Worm (Caenorhabditis elegans) whole organism, early embryonic: ENCODE measurements around the gene nhr-124.

Experiments
- B0310.2 ChIP-seq: sonication (generic microtip); optimal IDR thresholded peaks from 2 replicates; lab custom pipeline; 2016; ENCODE audit warnings: mild to moderate bottlenecking, missing genetic modification characterization, missing compliant biosample characterization
- F13C5.2 ChIP-seq: sonication (generic microtip); optimal IDR thresholded peaks from 2 replicates; lab custom pipeline; 2017; ENCODE audit warnings: mild to moderate bottlenecking, missing genetic modification characterization, inconsistent platforms, missing compliant biosample characterization
- aly-1 ChIP-seq: sonication (generic microtip); optimal IDR thresholded peaks from 2 replicates; lab custom pipeline; 2016; ENCODE audit warnings: missing genetic modification characterization, missing compliant biosample characterization
- ama-1 ChIP-seq: fragments of 150-350 bp; optimal IDR thresholded peaks from 2 replicates; lab custom pipeline; 2014
- ceh-13 ChIP-seq: fragments of 200-800 bp; sonication (Bioruptor generic); optimal IDR thresholded peaks from 2 replicates; lab custom pipeline; 2018; ENCODE audit warnings: mild to moderate bottlenecking, missing genetic modification characterization, missing compliant biosample characterization
- ceh-36 ChIP-seq: sonication (generic microtip); optimal IDR thresholded peaks from 2 replicates; lab custom pipeline; 2016; ENCODE audit warnings: missing genetic modification characterization, inconsistent platforms, missing compliant biosample characterization
- ets-7 ChIP-seq: sonication (generic microtip); optimal IDR thresholded peaks from 2 replicates; lab custom pipeline; 2016; ENCODE audit warnings: missing genotype, missing genetic modification characterization, missing compliant biosample characterization
- flt-1 ChIP-seq: fragments of 200-800 bp; sonication (Bioruptor generic); IDR thresholded peaks from 2 replicates; pipeline ENCODE4 v1.3.6; 2022; ENCODE audit warnings: missing genetic modification characterization, missing compliant biosample characterization
- hmbx-1 ChIP-seq: sonication (generic microtip); optimal IDR thresholded peaks from 2 replicates; lab custom pipeline; 2016; ENCODE audit warnings: mild to moderate bottlenecking, missing genetic modification characterization, missing compliant biosample characterization
- hmg-4 ChIP-seq: fragments of 200-800 bp; sonication (Bioruptor generic); optimal IDR thresholded peaks from 2 replicates; lab custom pipeline; 2018; ENCODE audit warnings: mild to moderate bottlenecking, missing genetic modification characterization, missing compliant biosample characterization
- hnd-1 ChIP-seq: sonication (generic microtip); optimal IDR thresholded peaks from 2 replicates; lab custom pipeline; 2016; ENCODE audit warnings: missing genetic modification characterization, missing compliant biosample characterization
- pes-1 ChIP-seq: fragments of 200-800 bp; sonication (Bioruptor generic); IDR thresholded peaks from 2 replicates; pipeline ENCODE4 v1.3.6; 2022; ENCODE audit warnings: missing genetic modification reagents, missing genetic modification characterization, missing compliant biosample characterization
- scrt-1 ChIP-seq: fragments of 200-800 bp; sonication (Bioruptor generic); IDR thresholded peaks from 2 replicates; pipeline ENCODE4 v1.3.6; 2022; ENCODE audit warnings: missing genetic modification characterization, missing compliant biosample characterization
- sea-1 ChIP-seq: fragments of 200-800 bp; sonication (Bioruptor generic); conservative IDR thresholded peaks from 2 replicates; pipeline ENCODE4 v1.3.6; 2022; ENCODE audit warnings: missing genetic modification characterization, missing compliant biosample characterization
- tbx-11 ChIP-seq: fragments of 200-800 bp; sonication (Bioruptor generic); IDR thresholded peaks from 2 replicates; pipeline ENCODE4 v1.3.6; 2022; ENCODE audit warnings: missing genetic modification characterization, missing compliant biosample characterization
- tbx-37 ChIP-seq: fragments of 200-800 bp; sonication (Bioruptor generic); conservative IDR thresholded peaks from 2 replicates; pipeline ENCODE4 v1.3.6; 2022; ENCODE audit warnings: missing genetic modification reagents, missing genetic modification characterization, missing compliant biosample characterization
- tra-4 ChIP-seq: sonication (generic microtip); optimal IDR thresholded peaks from 2 replicates; lab custom pipeline; 2017; ENCODE audit warnings: missing genetic modification characterization, missing compliant biosample characterization

Gene nhr-124

DNA sequence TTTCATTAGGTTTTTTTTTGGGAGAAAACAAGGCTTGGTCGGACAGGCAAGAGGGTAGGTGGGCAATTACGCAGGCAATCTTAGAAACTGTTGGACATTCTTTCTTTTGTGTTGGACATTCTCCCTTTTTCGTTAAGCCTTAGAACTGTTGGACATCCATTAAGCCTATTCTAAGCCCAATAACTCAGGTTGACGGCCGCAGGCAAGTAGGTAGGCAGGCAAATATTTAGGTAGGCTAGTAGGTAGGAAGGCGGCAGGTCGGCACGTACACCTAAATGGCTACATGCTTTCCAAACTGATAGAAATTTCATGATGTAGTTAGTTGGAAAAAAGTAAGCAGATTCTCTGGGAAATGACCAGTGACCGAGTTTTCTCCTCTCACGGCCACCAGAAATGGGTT, 53.9 kb downstream of the nhr-124 start:
- no peak for TF ChIP-seq hmg-4 (GFP tag; lab: Kevin White, UChicago)
- TF ChIP-seq tra-4, result no peak
- no peak for TF ChIP-seq hnd-1 (tag; lab: Kevin White, UChicago)
- TF ChIP-seq F13C5.2, result no peak
- no peak for TF ChIP-seq sea-1 (GFP tag; lab: Robert Waterston, UW)
- no peak for TF ChIP-seq pes-1 (GFP tag; lab: Robert Waterston, UW)
- no peak for TF ChIP-seq flt-1 (GFP tag; lab: Robert Waterston, UW)
- TF ChIP-seq tbx-37 (GFP tag; lab: Robert Waterston, UW), result no peak
- TF ChIP-seq tbx-11, result no peak

DNA sequence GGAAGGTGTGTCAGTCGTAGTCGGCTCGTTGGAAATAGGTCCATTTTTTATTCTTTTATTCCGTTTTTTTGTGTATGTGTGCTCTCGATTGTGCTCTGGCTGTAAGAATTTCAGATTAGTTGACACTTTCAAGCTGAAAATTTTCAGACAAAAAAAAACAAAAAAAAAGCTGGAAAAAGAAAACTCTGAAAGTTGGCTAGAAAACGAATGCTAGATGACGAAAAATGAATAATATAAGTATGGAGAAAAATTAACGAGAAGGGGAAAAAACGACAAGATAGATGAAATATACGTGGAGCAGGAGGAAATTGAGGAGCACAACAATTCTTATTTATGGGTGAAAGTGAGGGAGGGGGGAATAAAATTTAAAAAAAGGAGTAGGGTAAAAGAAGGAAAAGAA, 54.4 kb downstream of the nhr-124 start, which contains the start of gene H10D18.5:
TSS of gene H10D18.5 (minus strand) at position 101 of the 400 bp plus-strand sequence.
- TF ChIP-seq B0310.2 (no peak), pes-1 (GFP tag; lab: Robert Waterston, UW) (no peak), hnd-1 (tag; lab: Kevin White, UChicago) (no peak), hmg-4 (GFP tag; lab: Kevin White, UChicago) (no peak), ceh-36 (tag; lab: Kevin White, UChicago) (no peak), tbx-37 (GFP tag; lab: Robert Waterston, UW) (no peak), ama-1 (lab: Kevin White, UChicago) (no peak), sea-1 (GFP tag; lab: Robert Waterston, UW) (no peak), scrt-1 (no peak), F13C5.2 (no peak), tra-4 (no peak), aly-1 (tag; lab: Kevin White, UChicago) (no peak), flt-1 (GFP tag; lab: Robert Waterston, UW) (no peak), hmbx-1 (no peak), ceh-13 (GFP tag; lab: Kevin White, UChicago) (no peak), ets-7 (tag; lab: Kevin White, UChicago) (no peak), tbx-11 (no peak)
